Fruit fly (Drosophila melanogaster) whole organism, wandering third instar larva: ENCODE measurements around the gene CG12155.
A peak's percentile ranks its signal among the peaks of the same experiment; 100 is the strongest.

Experiments
- CG32264 ChIP-seq: fragments of 200-800 bp; sonication (Bioruptor generic); optimal IDR thresholded peaks from 2 replicates; lab custom pipeline; 2016; ENCODE audit warnings: missing biosample characterization, missing genetic modification characterization
- Hnf4 ChIP-seq: fragments of 200-800 bp; sonication (Bioruptor generic); optimal IDR thresholded peaks from 2 replicates; lab custom pipeline; 2016; ENCODE audit warnings: missing biosample characterization, mild to moderate bottlenecking, missing genetic modification characterization
- Hr83 ChIP-seq: fragments of 200-300 bp; sonication (Bioruptor generic); optimal IDR thresholded peaks from 2 replicates; lab custom pipeline; 2016; ENCODE audit warnings: missing biosample characterization, mild to moderate bottlenecking, missing genetic modification characterization, moderate library complexity; ENCODE audit not compliant: poor library complexity, severe bottlenecking
- Myc ChIP-seq: fragments of >200 bp; optimal IDR thresholded peaks from 2 replicates; lab custom pipeline; 2017
- N ChIP-seq: fragments of >200 bp; optimal IDR thresholded peaks from 2 replicates; lab custom pipeline; 2018; ENCODE audit warnings: missing biosample characterization, missing external identifiers, missing genetic modification characterization
- h ChIP-seq: fragments of 200-800 bp; sonication (Bioruptor generic); optimal IDR thresholded peaks from 3 replicates; lab custom pipeline; 2016; ENCODE audit warnings: missing biosample characterization, mild to moderate bottlenecking, missing genetic modification characterization
- psq ChIP-seq: fragments of 200-800 bp; sonication (Bioruptor generic); optimal IDR thresholded peaks from 3 replicates; lab custom pipeline; 2017; ENCODE audit warnings: missing biosample characterization, mild to moderate bottlenecking, missing genetic modification characterization, moderate library complexity
- tai ChIP-seq: sonication (Bioruptor generic); optimal IDR thresholded peaks from 2 replicates; lab custom pipeline; 2016; ENCODE audit warnings: missing biosample characterization, missing genetic modification characterization

dm6 chrX:7699584-7700238 is 28.8 kb upstream of the CG12155 start:
- TF ChIP-seq Hnf4 (no peak), Myc (lab: Kevin White, UChicago) (no peak), psq (GFP tag; lab: Kevin White, UChicago) (no peak), N (GFP tag; lab: Kevin White, UChicago) (no peak), CG32264 (GFP tag; lab: Kevin White, UChicago) (no peak), h (GFP tag; lab: Kevin White, UChicago) (no peak), Hr83 (GFP tag; lab: Kevin White, UChicago) (peak; percentile 88), tai (no peak)
